Fruit fly (Drosophila melanogaster) whole organism, embryonic: ENCODE measurements around the gene CG34135.

Source experiments
- Aef1 ChIP-seq: fragments of 200-800 bp; sonication (Bioruptor generic); IDR thresholded peaks from 3 replicates; pipeline ENCODE4 v1.3.6; 2022; ENCODE audit warnings: missing biosample characterization, missing genetic modification characterization
- Bteb2 ChIP-seq: fragments of 200-800 bp; sonication (Bioruptor generic); optimal IDR thresholded peaks from 2 replicates; lab custom pipeline; 2016; ENCODE audit warnings: missing biosample characterization, missing genetic modification characterization
- CG10209 ChIP-seq: fragments of 200-800 bp; sonication (Bioruptor generic); optimal IDR thresholded peaks from 3 replicates; lab custom pipeline; 2017; ENCODE audit warnings: missing biosample characterization, mild to moderate bottlenecking, missing genetic modification characterization, missing genetic modification reagents
- CG10565 ChIP-seq: fragments of 200-800 bp; sonication (Bioruptor generic); optimal IDR thresholded peaks from 3 replicates; lab custom pipeline; 2016; ENCODE audit warnings: missing biosample characterization, mild to moderate bottlenecking, missing genetic modification characterization
- CG10979 ChIP-seq: fragments of 200-800 bp; sonication (Bioruptor generic); optimal IDR thresholded peaks from 2 replicates; lab custom pipeline; 2018; ENCODE audit warnings: missing biosample characterization, mild to moderate bottlenecking, missing genetic modification characterization, moderate library complexity
- CG11247 ChIP-seq: fragments of 200-800 bp; sonication (Bioruptor generic); IDR thresholded peaks from 2 replicates; pipeline ENCODE4 v1.3.6; 2022; ENCODE audit warnings: missing biosample characterization, missing genetic modification characterization
- CG11504 ChIP-seq: fragments of 200-800 bp; sonication (Bioruptor generic); optimal IDR thresholded peaks from 3 replicates; lab custom pipeline; 2019; ENCODE audit warnings: missing biosample characterization, mild to moderate bottlenecking, missing genetic modification characterization, moderate library complexity
- CG13424 ChIP-seq: fragments of 200-800 bp; sonication (Bioruptor generic); optimal IDR thresholded peaks from 2 replicates; lab custom pipeline; 2019; ENCODE audit warnings: missing biosample characterization, mild to moderate bottlenecking, missing genetic modification characterization, moderate library complexity
- CG14710 ChIP-seq: fragments of 200-800 bp; sonication (Bioruptor generic); optimal IDR thresholded peaks from 3 replicates; lab custom pipeline; 2019; ENCODE audit warnings: missing biosample characterization, mild to moderate bottlenecking, missing genetic modification characterization, moderate library complexity
- CG1792 ChIP-seq: fragments of 200-800 bp; sonication (Bioruptor generic); optimal IDR thresholded peaks from 2 replicates; lab custom pipeline; 2016; ENCODE audit warnings: missing biosample characterization, missing genetic modification characterization
- CG18599 ChIP-seq: fragments of 200-800 bp; sonication (Bioruptor generic); optimal IDR thresholded peaks from 3 replicates; lab custom pipeline; 2017; ENCODE audit warnings: missing biosample characterization, missing genetic modification characterization, mild to moderate bottlenecking, moderate library complexity, missing genetic modification reagents
- CG18619 ChIP-seq: fragments of 200-800 bp; sonication (Bioruptor generic); optimal IDR thresholded peaks from 3 replicates; lab custom pipeline; 2017; ENCODE audit warnings: missing biosample characterization, mild to moderate bottlenecking, missing genetic modification characterization
- CG2120 ChIP-seq: fragments of 200-800 bp; sonication (Bioruptor generic); optimal IDR thresholded peaks from 3 replicates; lab custom pipeline; 2016; ENCODE audit warnings: missing biosample characterization, missing genetic modification characterization
- CG2199 ChIP-seq: fragments of 200-800 bp; sonication (Bioruptor generic); IDR thresholded peaks from 3 replicates; pipeline ENCODE4 v1.3.6; 2022; ENCODE audit warnings: missing biosample characterization, missing genetic modification characterization
- CG2202 ChIP-seq: fragments of 200-800 bp; sonication (Bioruptor generic); optimal IDR thresholded peaks from 2 replicates; lab custom pipeline; 2018; ENCODE audit warnings: missing biosample characterization, mild to moderate bottlenecking, missing genetic modification characterization
- CG3281 ChIP-seq: fragments of 200-800 bp; sonication (Bioruptor generic); optimal IDR thresholded peaks from 3 replicates; lab custom pipeline; 2017; ENCODE audit warnings: missing biosample characterization, mild to moderate bottlenecking, missing genetic modification characterization
- CG34422 ChIP-seq: fragments of 200-800 bp; sonication (Bioruptor generic); IDR thresholded peaks from 3 replicates; pipeline ENCODE4 v1.3.6; 2022; ENCODE audit warnings: missing biosample characterization, missing genetic modification characterization
- CG4617 ChIP-seq: fragments of 200-800 bp; sonication (Bioruptor generic); optimal IDR thresholded peaks from 3 replicates; lab custom pipeline; 2016; ENCODE audit warnings: missing biosample characterization, missing genetic modification characterization, borderline replicate concordance
- CG7271 ChIP-seq: fragments of 200-800 bp; sonication (Bioruptor generic); optimal IDR thresholded peaks from 2 replicates; lab custom pipeline; 2018; ENCODE audit warnings: missing biosample characterization, mild to moderate bottlenecking, missing genetic modification characterization, moderate library complexity
- CG9727 ChIP-seq: fragments of 200-800 bp; sonication (Bioruptor generic); optimal IDR thresholded peaks from 3 replicates; lab custom pipeline; 2017; ENCODE audit warnings: missing biosample characterization, mild to moderate bottlenecking, missing genetic modification characterization
- CHES-1-like ChIP-seq: fragments of 200-800 bp; sonication (Bioruptor generic); optimal IDR thresholded peaks from 2 replicates; lab custom pipeline; 2016; ENCODE audit warnings: missing biosample characterization, missing genetic modification characterization
- Drgx ChIP-seq: fragments of 200-800 bp; sonication (Bioruptor generic); IDR thresholded peaks from 2 replicates; pipeline ENCODE4 v1.3.6; 2022; ENCODE audit warnings: missing biosample characterization, missing genetic modification characterization
- Fer3 ChIP-seq: fragments of 200-800 bp; sonication (Bioruptor generic); optimal IDR thresholded peaks from 2 replicates; lab custom pipeline; 2018; ENCODE audit warnings: missing biosample characterization, mild to moderate bottlenecking, missing genetic modification characterization, moderate library complexity
- HHEX ChIP-seq: fragments of 200-800 bp; sonication (Bioruptor generic); optimal IDR thresholded peaks from 3 replicates; lab custom pipeline; 2017; ENCODE audit warnings: missing biosample characterization, mild to moderate bottlenecking, missing genetic modification characterization, missing genetic modification reagents
- Hmr ChIP-seq: fragments of 200-800 bp; sonication (Bioruptor generic); optimal IDR thresholded peaks from 3 replicates; lab custom pipeline; 2017; ENCODE audit warnings: mild to moderate bottlenecking, missing biosample characterization, missing genetic modification reagents, missing genetic modification characterization
- MESR4 ChIP-seq: fragments of 200-800 bp; sonication (Bioruptor generic); optimal IDR thresholded peaks from 2 replicates; lab custom pipeline; 2018; ENCODE audit warnings: missing biosample characterization, mild to moderate bottlenecking, missing genetic modification characterization, moderate library complexity
- Med ChIP-seq: fragments of 200-800 bp; sonication (Bioruptor generic); peaks from one replicate; lab custom pipeline; 2016; ENCODE audit warnings: missing biosample characterization, missing genetic modification characterization, mild to moderate bottlenecking, inconsistent platforms, moderate library complexity
- Ptx1 ChIP-seq: fragments of 200-800 bp; sonication (Bioruptor generic); IDR thresholded peaks from 2 replicates; pipeline ENCODE4 v1.3.6; 2022; ENCODE audit warnings: missing biosample characterization, missing genetic modification characterization
- Ssrp ChIP-seq: fragments of 200-800 bp; sonication (Bioruptor generic); optimal IDR thresholded peaks from 2 replicates; lab custom pipeline; 2018; ENCODE audit warnings: missing biosample characterization, mild to moderate bottlenecking, missing genetic modification characterization, moderate library complexity
- Vsx1 ChIP-seq: fragments of 200-800 bp; sonication (Bioruptor generic); optimal IDR thresholded peaks from 2 replicates; lab custom pipeline; 2017; ENCODE audit warnings: missing biosample characterization, mild to moderate bottlenecking, missing genetic modification characterization, missing genetic modification reagents
- ap ChIP-seq: fragments of 200-800 bp; sonication (Bioruptor generic); IDR thresholded peaks from 2 replicates; pipeline ENCODE4 v1.3.6; 2022; ENCODE audit warnings: missing biosample characterization, missing genetic modification characterization
- ci ChIP-seq: fragments of 200-800 bp; sonication (Bioruptor generic); IDR thresholded peaks from 3 replicates; pipeline ENCODE4 v1.3.6; 2022; ENCODE audit warnings: missing biosample characterization, missing genetic modification characterization
- cwo ChIP-seq: fragments of 200-800 bp; sonication (Bioruptor generic); optimal IDR thresholded peaks from 3 replicates; lab custom pipeline; 2017; ENCODE audit warnings: missing biosample characterization, missing genetic modification characterization, mild to moderate bottlenecking, moderate library complexity, missing genetic modification reagents
- ewg ChIP-seq: fragments of 200-800 bp; sonication (Bioruptor generic); optimal IDR thresholded peaks from 3 replicates; lab custom pipeline; 2017; ENCODE audit warnings: mild to moderate bottlenecking, missing biosample characterization, missing genetic modification reagents, missing genetic modification characterization
- gcm ChIP-seq: fragments of 200-800 bp; sonication (Bioruptor generic); optimal IDR thresholded peaks from 2 replicates; lab custom pipeline; 2019; ENCODE audit warnings: missing biosample characterization, mild to moderate bottlenecking, missing genetic modification characterization, moderate library complexity
- gem ChIP-seq: fragments of 200-800 bp; sonication (Bioruptor generic); optimal IDR thresholded peaks from 2 replicates; lab custom pipeline; 2019; ENCODE audit warnings: missing biosample characterization, mild to moderate bottlenecking, missing genetic modification characterization, moderate library complexity
- hkb ChIP-seq, 2 experiments: fragments of 200-800 bp in 1 of 2; fragments of >200 bp in 1 of 2; sonication (Bioruptor generic) in 1 of 2; IDR thresholded peaks in 1 of 2; optimal IDR thresholded peaks in 1 of 2; 2 replicates each; pipeline versions ENCODE4 v1.3.6 to Lab custom; 2017 to 2022; ENCODE audit warnings: missing biosample characterization in 1 of 2, missing genetic modification characterization in 1 of 2
- ken ChIP-seq: fragments of 200-800 bp; sonication (Bioruptor generic); IDR thresholded peaks from 3 replicates; pipeline ENCODE4 v1.3.6; 2022; ENCODE audit warnings: missing biosample characterization, missing genetic modification characterization
- knrl ChIP-seq: fragments of 200-800 bp; sonication (Bioruptor generic); IDR thresholded peaks from 3 replicates; pipeline ENCODE4 v1.3.6; 2022; ENCODE audit warnings: missing biosample characterization, missing genetic modification characterization; ENCODE audit not compliant: partially characterized antibody
- lab ChIP-seq: fragments of 200-800 bp; sonication (Bioruptor generic); optimal IDR thresholded peaks from 3 replicates; lab custom pipeline; 2017; ENCODE audit warnings: missing biosample characterization, missing genetic modification characterization, mild to moderate bottlenecking, moderate library complexity, missing genetic modification reagents
- lola ChIP-seq, 3 experiments: fragments of >200 bp in 2 of 3; fragments of 200-800 bp in 1 of 3; sonication (Bioruptor generic) in 1 of 3; optimal IDR thresholded peaks; 2 replicates each; lab custom pipeline; 2017 to 2019; ENCODE audit warnings: missing biosample characterization in 3 of 3, missing genetic modification characterization in 3 of 3, mild to moderate bottlenecking in 1 of 3, moderate library complexity in 1 of 3
- nerfin-2 ChIP-seq: fragments of 200-800 bp; sonication (Bioruptor generic); IDR thresholded peaks from 2 replicates; pipeline ENCODE4 v1.3.6; 2022; ENCODE audit warnings: missing biosample characterization, missing genetic modification characterization; ENCODE audit not compliant: partially characterized antibody
- odd ChIP-seq: fragments of 200-800 bp; sonication (Bioruptor generic); optimal IDR thresholded peaks from 2 replicates; lab custom pipeline; 2017; ENCODE audit warnings: missing biosample characterization, mild to moderate bottlenecking, missing genetic modification characterization
- sens ChIP-seq: fragments of 200-800 bp; sonication (Bioruptor generic); peaks from one replicate; lab custom pipeline; 2016; ENCODE audit warnings: missing biosample characterization, missing genetic modification characterization
- sqz ChIP-seq: fragments of 200-800 bp; sonication (Bioruptor generic); optimal IDR thresholded peaks from 3 replicates; lab custom pipeline; 2018; ENCODE audit warnings: missing biosample characterization, mild to moderate bottlenecking, missing genetic modification characterization
- tna ChIP-seq: fragments of 200-800 bp; sonication (Bioruptor generic); IDR thresholded peaks from 2 replicates; pipeline ENCODE4 v1.3.6; 2022; ENCODE audit warnings: missing biosample characterization, missing genetic modification characterization; ENCODE audit not compliant: partially characterized antibody
- toy ChIP-seq: fragments of 200-800 bp; sonication (Bioruptor generic); IDR thresholded peaks from 2 replicates; pipeline ENCODE4 v1.3.6; 2022; ENCODE audit warnings: missing biosample characterization, missing genetic modification characterization
- trh ChIP-seq: fragments of 200-800 bp; sonication (Bioruptor generic); optimal IDR thresholded peaks from 2 replicates; lab custom pipeline; 2016; ENCODE audit warnings: missing biosample characterization, missing genetic modification characterization

CG34135 gene

dm6 chr3R:8715371-8715770 is 52.6 kb downstream of the CG34135 start (continued):
- peak; percentile 16; the same call in 1 of the 3 replicates for TF ChIP-seq CG34422 (GFP tag; lab: Robert Waterston, UW)
- TF ChIP-seq CG7271 (tag; lab: Kevin White, UChicago), result no peak
- TF ChIP-seq Ptx1, result no peak
- peak; percentile 31 for TF ChIP-seq MESR4 (GFP tag; lab: Kevin White, UChicago)
- 0 out of 2 replicates have a peak, but pooled peaks have one; percentile 11 for TF ChIP-seq tna
- no peak for TF ChIP-seq CG10565 (GFP tag; lab: Kevin White, UChicago)
- TF ChIP-seq sqz, result no peak
- peak; percentile 12 for TF ChIP-seq CG4617
- no peak for TF ChIP-seq nerfin-2 (GFP tag; lab: Robert Waterston, UW)
- no peak for TF ChIP-seq CG2202 (tag; lab: Kevin White, UChicago)
- no peak for TF ChIP-seq Bteb2
- no peak for TF ChIP-seq knrl (GFP tag; lab: Robert Waterston, UW)

- TF ChIP-seq CG10979 (tag; lab: Kevin White, UChicago) (peak; percentile 11), toy (no peak), Med (GFP tag; lab: Kevin White, UChicago) (peak; percentile 80), CG18619 (GFP tag; lab: Kevin White, UChicago) (peak; percentile 42), CG14710 (tag; lab: Kevin White, UChicago) (peak; percentile 6), CG9727 (GFP tag; lab: Kevin White, UChicago) (peak; percentile 28), lola (GFP tag; optimal IDR thresholded peaks at IDR 0.05; lab: Kevin White, UChicago) (peak in 1 of 3 experiments; percentile 2), CG2199 (GFP tag; lab: Robert Waterston, UW) (no peak), Aef1 (GFP tag; lab: Robert Waterston, UW) (0 out of 3 replicates have a peak, but pooled peaks have one; percentile 22), CG1792 (GFP tag; lab: Kevin White, UChicago) (no peak), CG10209 (GFP tag; lab: Kevin White, UChicago) (peak; percentile 16), HHEX (GFP tag; lab: Kevin White, UChicago) (peak; percentile 6), odd (GFP tag; lab: Kevin White, UChicago) (peak; percentile 45), hkb (optimal IDR thresholded peaks at IDR 0.05; lab: Kevin White, UChicago) (no peak), hkb (GFP tag; IDR thresholded peaks at IDR 0.05; lab: Robert Waterston, UW) (no peak), Ssrp (tag; lab: Kevin White, UChicago) (peak; percentile 11), CG18599 (GFP tag; lab: Kevin White, UChicago) (peak; percentile 48), Vsx1 (peak; percentile 7), sens (GFP tag; lab: Kevin White, UChicago) (peak; percentile 12), CG2120 (GFP tag; lab: Kevin White, UChicago) (peak; percentile 17), CG3281 (GFP tag; lab: Kevin White, UChicago) (peak; percentile 19), ewg (GFP tag; lab: Kevin White, UChicago) (no peak), gcm (GFP tag; lab: Kevin White, UChicago) (peak; percentile 5), CG11247 (GFP tag; lab: Robert Waterston, UW) (no peak), gem (tag; lab: Kevin White, UChicago) (peak; percentile 64), Fer3 (peak; percentile 30), ci (no peak), CHES-1-like (GFP tag; lab: Kevin White, UChicago) (no peak), ap (0 out of 2 replicates have a peak, but pooled peaks have one; percentile 13), trh (GFP tag; lab: Kevin White, UChicago) (no peak), Hmr (GFP tag; lab: Kevin White, UChicago) (peak; percentile 46), ken (GFP tag; lab: Robert Waterston, UW) (no peak), CG13424 (tag; lab: Kevin White, UChicago) (peak; percentile 47), Drgx (GFP tag; lab: Robert Waterston, UW) (peak; percentile 35; the same call in 1 of the 2 replicates), cwo (peak; percentile 24), CG11504 (tag; lab: Kevin White, UChicago) (no peak), lab (GFP tag; lab: Kevin White, UChicago) (peak; percentile 65)
These were observed 55.3 kb downstream of the CG34135 start, which contains the start of gene CG8112 for dm6 chr3R:8712722-8713131. Gene CG8112, plus strand, starts transcription at chr3R:8712933.
